Fruit fly (Drosophila melanogaster): ENCODE measurements around the gene CG2865.

dm6 chrX:2283470-2283869 is 9.7 kb downstream of the CG2865 start:
- no peak for TF ChIP-seq CG9705 (GFP tag; optimal IDR thresholded peaks at IDR 0.05)
- TF ChIP-seq sage (GFP tag; optimal IDR thresholded peaks at IDR 0.05): no peak
- TF ChIP-seq woc (GFP tag; optimal IDR thresholded peaks at IDR 0.05): no peak
- no peak for TF ChIP-seq br (GFP tag; optimal IDR thresholded peaks at IDR 0.05)
- no peak for TF ChIP-seq CrebA (GFP tag; optimal IDR thresholded peaks at IDR 0.05; ENCODE audit: borderline replicate concordance)

All from whole organism, wandering third instar larva.